Fruit fly (Drosophila melanogaster): ENCODE measurements around the gene RhoGAP71E.
A peak's percentile ranks its signal among the peaks of the same experiment; 100 is the strongest.

Gene RhoGAP71E

dm6 chr3L:15610109-15610508 lies 21.4 kb downstream of the RhoGAP71E start, which contains the start of gene CG7650 (continued):
- TF ChIP-seq CG7556 (GFP tag; optimal IDR thresholded peaks at IDR 0.05): no peak
- TF ChIP-seq inv (GFP tag; IDR thresholded peaks at IDR 0.05; ENCODE audit: partially characterized antibody): peak; percentile 75
- TF ChIP-seq lov (optimal IDR thresholded peaks at IDR 0.05): no peak
- no peak for TF ChIP-seq lov (GFP tag; IDR thresholded peaks at IDR 0.05)
- peak; percentile 91 for TF ChIP-seq Dref (GFP tag; IDR thresholded peaks at IDR 0.05)
- TF ChIP-seq CG13287 (GFP tag; IDR thresholded peaks at IDR 0.05; ENCODE audit: partially characterized antibody): peak; percentile 97
- TF ChIP-seq dmrt99B (tag; optimal IDR thresholded peaks at IDR 0.05): no peak
- TF ChIP-seq ash1 (GFP tag; optimal IDR thresholded peaks at IDR 0.05): no peak
- TF ChIP-seq HmgZ (tag; optimal IDR thresholded peaks at IDR 0.05): peak; percentile 37
- no peak for TF ChIP-seq CkIIα-i1 (GFP tag; IDR thresholded peaks at IDR 0.05)
- no peak for TF ChIP-seq ERR (GFP tag; optimal IDR thresholded peaks at IDR 0.05)
- peak; percentile 77 for TF ChIP-seq CG16813 (GFP tag; IDR thresholded peaks at IDR 0.05; ENCODE audit: partially characterized antibody)
- TF ChIP-seq hbn (GFP tag; IDR thresholded peaks at IDR 0.05; ENCODE audit: partially characterized antibody): peak; percentile 97
- TF ChIP-seq sqz (GFP tag; optimal IDR thresholded peaks at IDR 0.05): no peak
- peak; percentile 72 for TF ChIP-seq stwl (tag; optimal IDR thresholded peaks at IDR 0.05)
- no peak for TF ChIP-seq dpn (GFP tag; optimal IDR thresholded peaks at IDR 0.05)
- TF ChIP-seq CG17568 (GFP tag; optimal IDR thresholded peaks at IDR 0.05): no peak
- no peak for TF ChIP-seq CG11456 (GFP tag; IDR thresholded peaks at IDR 0.05)
- no peak for TF ChIP-seq bcd (GFP tag; optimal IDR thresholded peaks at IDR 0.05)
- TF ChIP-seq Kr (GFP tag; optimal IDR thresholded peaks at IDR 0.05): no peak
- peak; percentile 87; the same call in 2 of the 4 replicates for TF ChIP-seq chinmo (GFP tag; IDR thresholded peaks at IDR 0.05; ENCODE audit: partially characterized antibody)
- TF ChIP-seq CG4854 (GFP tag; optimal IDR thresholded peaks at IDR 0.05): no peak
- no peak for TF ChIP-seq Jarid2 (GFP tag; optimal IDR thresholded peaks at IDR 0.05)
- no peak for TF ChIP-seq CG12071 (GFP tag; optimal IDR thresholded peaks at IDR 0.05)
- no peak for TF ChIP-seq CG30403 (GFP tag; optimal IDR thresholded peaks at IDR 0.05)
- TF ChIP-seq CG42726 (GFP tag; IDR thresholded peaks at IDR 0.05; ENCODE audit: partially characterized antibody): peak; percentile 74; the same call in 1 of the 2 replicates
- no peak for TF ChIP-seq Blimp-1 (GFP tag; optimal IDR thresholded peaks at IDR 0.05)
- no peak for TF ChIP-seq Ptx1 (GFP tag; IDR thresholded peaks at IDR 0.05)
- TF ChIP-seq D19A (tag; optimal IDR thresholded peaks at IDR 0.05): no peak
- TF ChIP-seq Sry-δ (GFP tag; optimal IDR thresholded peaks at IDR 0.05): peak; percentile 73
- TF ChIP-seq CG34422 (GFP tag; IDR thresholded peaks at IDR 0.05): no peak
- no peak for TF ChIP-seq D19B (GFP tag; optimal IDR thresholded peaks at IDR 0.05)
- no peak for TF ChIP-seq CG2120 (GFP tag; optimal IDR thresholded peaks at IDR 0.05)
- peak; percentile 90 for TF ChIP-seq Doc3 (GFP tag; IDR thresholded peaks at IDR 0.05; ENCODE audit: partially characterized antibody)
- TF ChIP-seq fu2 (GFP tag; optimal IDR thresholded peaks at IDR 0.05): no peak
- no peak for TF ChIP-seq Sox102F (GFP tag; optimal IDR thresholded peaks at IDR 0.05)
- TF ChIP-seq Opbp (GFP tag; IDR thresholded peaks at IDR 0.05; ENCODE audit: partially characterized antibody): peak; percentile 88
- TF ChIP-seq CG10979 (tag; optimal IDR thresholded peaks at IDR 0.05): no peak
- TF ChIP-seq Asciz (GFP tag; optimal IDR thresholded peaks at IDR 0.05): no peak
- TF ChIP-seq Bteb2 (GFP tag; optimal IDR thresholded peaks at IDR 0.05): no peak
- no peak for TF ChIP-seq Sry-β (GFP tag; optimal IDR thresholded peaks at IDR 0.05)
- no peak for TF ChIP-seq E2f1 (GFP tag; IDR thresholded peaks at IDR 0.05)
- no peak for TF ChIP-seq gt (GFP tag; IDR thresholded peaks at IDR 0.05)
- no peak for TF ChIP-seq tin (GFP tag; optimal IDR thresholded peaks at IDR 0.05)
- TF ChIP-seq CG33557 (GFP tag; optimal IDR thresholded peaks at IDR 0.05): no peak
- TF ChIP-seq MBD-R2 (GFP tag; IDR thresholded peaks at IDR 0.05): peak; percentile 68
- no peak for TF ChIP-seq CrebB (tag; optimal IDR thresholded peaks at IDR 0.05)
- TF ChIP-seq CG1603 (tag; optimal IDR thresholded peaks at IDR 0.05): peak; percentile 39
- no peak for TF ChIP-seq sim (GFP tag; IDR thresholded peaks at IDR 0.05)
- TF ChIP-seq mld (GFP tag; IDR thresholded peaks at IDR 0.05; ENCODE audit: partially characterized antibody): peak; percentile 74; the same call in 2 of the 3 replicates

Data from whole organism, embryonic.